Worm (Caenorhabditis elegans): ENCODE data around the gene C09H10.4.

C09H10.4 gene

ce11 chrII:11050678-11051077 lies 49.3 kb upstream of the C09H10.4 start (continued):
- TF ChIP-seq F37B4.10 (GFP tag; IDR thresholded peaks at IDR 0.05), result no peak

- TF ChIP-seq hmg-1.2 (GFP tag; IDR thresholded peaks at IDR 0.05) (no peak), F52B5.7 (tag; optimal IDR thresholded peaks at IDR 0.05) (no peak), egrh-3 (GFP tag; IDR thresholded peaks at IDR 0.05) (no peak), atf-7 (tag; optimal IDR thresholded peaks at IDR 0.05) (no peak)
Measured at ce11 chrII:11052526-11052925, 47.4 kb upstream of the C09H10.4 start.

- TF ChIP-seq C17E4.6 (GFP tag; IDR thresholded peaks at IDR 0.05) (no peak), Y53F4B.3 (GFP tag; IDR thresholded peaks at IDR 0.05) (no peak), mcd-1 (GFP tag; IDR thresholded peaks at IDR 0.05) (no peak), Y79H2A.3 (GFP tag; conservative IDR thresholded peaks at IDR 0.05) (no peak), chd-7 (tag; optimal IDR thresholded peaks at IDR 0.05) (no peak), attf-3 (GFP tag; conservative IDR thresholded peaks at IDR 0.05) (no peak), F37B4.10 (GFP tag; IDR thresholded peaks at IDR 0.05) (no peak), rpc-1 (optimal IDR thresholded peaks at IDR 0.05) (no peak), rpc-1 (tag; optimal IDR thresholded peaks at IDR 0.05) (no peak), C06A6.2 (GFP tag; conservative IDR thresholded peaks at IDR 0.05) (no peak), rcor-1 (GFP tag; IDR thresholded peaks at IDR 0.05) (no peak), ztf-25 (GFP tag; IDR thresholded peaks at IDR 0.05) (no peak), lir-1 (GFP tag; conservative IDR thresholded peaks at IDR 0.05) (no peak), F55B11.4 (tag; optimal IDR thresholded peaks at IDR 0.05; ENCODE audit: borderline replicate concordance, insufficient read depth) (no peak), cebp-2 (GFP tag; IDR thresholded peaks at IDR 0.05) (no peak), Y95B8A.8 (GFP tag; IDR thresholded peaks at IDR 0.05) (no peak), let-607 (tag; optimal IDR thresholded peaks at IDR 0.05) (no peak), lsy-27 (tag; optimal IDR thresholded peaks at IDR 0.05; ENCODE audit: borderline replicate concordance, insufficient read depth) (no peak), attf-6 (GFP tag; IDR thresholded peaks at IDR 0.05) (no peak), ceh-91 (GFP tag; IDR thresholded peaks at IDR 0.05) (no peak)
Measured at ce11 chrII:11055223-11055622, 44.7 kb upstream of the C09H10.4 start, which contains the start of gene F45E10.2. F45E10.2 (minus strand) TSS chrII:11055323.

- TF ChIP-seq mel-28 (tag; optimal IDR thresholded peaks at IDR 0.05; ENCODE audit: borderline replicate concordance) (no peak), ceh-91 (GFP tag; IDR thresholded peaks at IDR 0.05) (no peak), egl-44 (GFP tag; IDR thresholded peaks at IDR 0.05) (no peak)
Measured at ce11 chrII:11057256-11057655, 42.7 kb upstream of the C09H10.4 start.

- no peak for TF ChIP-seq chd-7 (tag; optimal IDR thresholded peaks at IDR 0.05)
- TF ChIP-seq hsf-1 (GFP tag; IDR thresholded peaks at IDR 0.05), result 0 out of 2 replicates have a peak, but pooled peaks have one; percentile 20
Measured at ce11 chrII:11064191-11064695, 35.7 kb upstream of the C09H10.4 start.

ce11 chrII:11072565-11072964 lies 27.4 kb upstream of the C09H10.4 start:
- TF ChIP-seq ceh-58 (GFP tag; IDR thresholded peaks at IDR 0.05), result no peak
- TF ChIP-seq somi-1 (GFP tag; optimal IDR thresholded peaks at IDR 0.05), result no peak
- TF ChIP-seq ztf-28 (GFP tag; IDR thresholded peaks at IDR 0.05), result no peak
- TF ChIP-seq lin-26 (GFP tag; IDR thresholded peaks at IDR 0.05), result no peak
- TF ChIP-seq ama-1 (optimal IDR thresholded peaks at IDR 0.05), result no peak
- no peak for TF ChIP-seq ama-1 (GFP tag; optimal IDR thresholded peaks at IDR 0.05)
- TF ChIP-seq attf-5 (GFP tag; optimal IDR thresholded peaks at IDR 0.05), result no peak
